Worm (Caenorhabditis elegans) whole organism, late embryonic: ENCODE measurements around the gene F36H9.1.

ENCODE experiments used
- F13H6.1 ChIP-seq: sonication (generic microtip); optimal IDR thresholded peaks from 2 replicates; lab custom pipeline; 2016; ENCODE audit warnings: missing genetic modification characterization, missing compliant biosample characterization
- K09A11.1 ChIP-seq: sonication (generic microtip); optimal IDR thresholded peaks from 2 replicates; lab custom pipeline; 2017; ENCODE audit warnings: antibody characterized with exemption, mild to moderate bottlenecking, missing genetic modification characterization, missing compliant biosample characterization; ENCODE audit not compliant: insufficient read depth
- ahr-1 ChIP-seq: sonication (generic microtip); optimal IDR thresholded peaks from 2 replicates; lab custom pipeline; 2016; ENCODE audit warnings: missing genetic modification characterization, missing compliant biosample characterization
- ama-1 ChIP-seq: fragments of 150-350 bp; optimal IDR thresholded peaks from 2 replicates; lab custom pipeline; 2014
- ceh-22 ChIP-seq: sonication (generic microtip); optimal IDR thresholded peaks from 2 replicates; lab custom pipeline; 2017; ENCODE audit warnings: missing biosample characterization, missing genetic modification characterization
- ceh-34 ChIP-seq: sonication (generic microtip); optimal IDR thresholded peaks from 2 replicates; lab custom pipeline; 2016; ENCODE audit warnings: mild to moderate bottlenecking, missing genetic modification characterization, missing compliant biosample characterization
- ceh-6 ChIP-seq: fragments of 200-800 bp; sonication (Bioruptor generic); optimal IDR thresholded peaks from 2 replicates; lab custom pipeline; 2018; ENCODE audit warnings: mild to moderate bottlenecking, missing genetic modification characterization, missing compliant biosample characterization
- ceh-9 ChIP-seq: sonication (generic microtip); optimal IDR thresholded peaks from 2 replicates; lab custom pipeline; 2016; ENCODE audit warnings: mild to moderate bottlenecking, missing genetic modification characterization, inconsistent platforms, missing compliant biosample characterization
- dve-1 ChIP-seq: sonication (generic microtip); optimal IDR thresholded peaks from 2 replicates; lab custom pipeline; 2017; ENCODE audit warnings: antibody characterized with exemption, mild to moderate bottlenecking, missing genetic modification characterization, missing compliant biosample characterization
- elt-2 ChIP-seq: sonication (generic microtip); optimal IDR thresholded peaks from 2 replicates; lab custom pipeline; 2016; ENCODE audit warnings: missing genetic modification reagents, missing genetic modification characterization, missing compliant biosample characterization
- eyg-1 ChIP-seq: sonication (generic microtip); optimal IDR thresholded peaks from 2 replicates; lab custom pipeline; 2016; ENCODE audit warnings: missing genotype, missing genetic modification characterization, missing compliant biosample characterization
- hlh-13 ChIP-seq: fragments of 200-800 bp; sonication (Bioruptor generic); optimal IDR thresholded peaks from 2 replicates; lab custom pipeline; 2018; ENCODE audit warnings: mild to moderate bottlenecking, missing genetic modification characterization, missing compliant biosample characterization
- hlh-15 ChIP-seq: sonication (generic microtip); optimal IDR thresholded peaks from 2 replicates; lab custom pipeline; 2016; ENCODE audit warnings: missing genetic modification characterization, missing compliant biosample characterization
- hlh-30 ChIP-seq: sonication (generic microtip); optimal IDR thresholded peaks from 2 replicates; lab custom pipeline; 2017; ENCODE audit warnings: antibody characterized with exemption, missing genetic modification characterization, missing compliant biosample characterization; ENCODE audit not compliant: insufficient read depth
- hlh-6 ChIP-seq: sonication (generic microtip); optimal IDR thresholded peaks from 2 replicates; lab custom pipeline; 2016; ENCODE audit warnings: missing genotype, missing genetic modification characterization, missing compliant biosample characterization
- lin-11 ChIP-seq: fragments of 200-800 bp; sonication (Bioruptor generic); optimal IDR thresholded peaks from 2 replicates; lab custom pipeline; 2018; ENCODE audit warnings: mild to moderate bottlenecking, missing genetic modification characterization, missing compliant biosample characterization
- mec-3 ChIP-seq: sonication (generic microtip); optimal IDR thresholded peaks from 2 replicates; lab custom pipeline; 2016; ENCODE audit warnings: borderline replicate concordance, missing genetic modification characterization, missing compliant biosample characterization
- nfya-1 ChIP-seq: sonication (generic microtip); optimal IDR thresholded peaks from 2 replicates; lab custom pipeline; 2017; ENCODE audit warnings: missing genetic modification characterization, mild to moderate bottlenecking, missing compliant biosample characterization, antibody characterized with exemption, moderate library complexity
- nhr-232 ChIP-seq: sonication (generic microtip); optimal IDR thresholded peaks from 2 replicates; lab custom pipeline; 2016; ENCODE audit warnings: missing genetic modification characterization, missing compliant biosample characterization
- pat-9 ChIP-seq: fragments of 200-800 bp; sonication (Bioruptor generic); optimal IDR thresholded peaks from 2 replicates; lab custom pipeline; 2018; ENCODE audit warnings: mild to moderate bottlenecking, missing genetic modification characterization, moderate library complexity, missing compliant biosample characterization
- pqm-1 ChIP-seq: sonication (generic microtip); optimal IDR thresholded peaks from 2 replicates; lab custom pipeline; 2016; ENCODE audit warnings: missing genetic modification characterization, missing compliant biosample characterization
- pros-1 ChIP-seq: fragments of 150-350 bp; optimal IDR thresholded peaks from 2 replicates; lab custom pipeline; 2014; ENCODE audit warnings: missing biosample characterization, missing genetic modification reagents, missing genetic modification characterization
- sdc-2 ChIP-seq: sonication (generic microtip); optimal IDR thresholded peaks from 2 replicates; lab custom pipeline; 2016; ENCODE audit warnings: missing genotype, missing genetic modification characterization, missing compliant biosample characterization
- sox-2 ChIP-seq: fragments of 200-800 bp; sonication (Bioruptor generic); IDR thresholded peaks from 2 replicates; pipeline ENCODE4 v1.3.6; 2022; ENCODE audit warnings: missing genetic modification reagents, missing genetic modification characterization, missing compliant biosample characterization
- sox-4 ChIP-seq: sonication (generic microtip); optimal IDR thresholded peaks from 2 replicates; lab custom pipeline; 2017; ENCODE audit warnings: mild to moderate bottlenecking, missing genetic modification characterization, inconsistent platforms, missing compliant biosample characterization
- syd-9 ChIP-seq: sonication (generic microtip); optimal IDR thresholded peaks from 2 replicates; lab custom pipeline; 2016; ENCODE audit warnings: mild to moderate bottlenecking, missing genetic modification characterization, moderate library complexity, missing compliant biosample characterization
- tbx-7 ChIP-seq: sonication (generic microtip); optimal IDR thresholded peaks from 2 replicates; lab custom pipeline; 2016; ENCODE audit warnings: missing genotype, missing genetic modification characterization, missing compliant biosample characterization
- unc-3 ChIP-seq, 2 experiments: fragments of 200-800 bp in 1 of 2; sonication (Bioruptor generic) in 1 of 2; sonication (generic microtip) in 1 of 2; conservative IDR thresholded peaks in 1 of 2; optimal IDR thresholded peaks in 1 of 2; 2 replicates each; pipeline versions ENCODE4 v1.3.6 to Lab custom; 2016 to 2022; ENCODE audit warnings: missing compliant biosample characterization in 2 of 2, missing genetic modification characterization in 2 of 2, missing genetic modification reagents in 1 of 2
- unc-42 ChIP-seq: sonication (generic microtip); optimal IDR thresholded peaks from 2 replicates; lab custom pipeline; 2016; ENCODE audit warnings: missing genotype, missing genetic modification characterization, missing compliant biosample characterization
- unc-55 ChIP-seq: sonication (generic microtip); optimal IDR thresholded peaks from 2 replicates; lab custom pipeline; 2017; ENCODE audit warnings: missing biosample characterization, missing genetic modification reagents, missing genetic modification characterization
- zip-5 ChIP-seq: sonication (generic microtip); optimal IDR thresholded peaks from 2 replicates; lab custom pipeline; 2016; ENCODE audit warnings: missing genetic modification characterization, missing compliant biosample characterization

Gene F36H9.1

DNA sequence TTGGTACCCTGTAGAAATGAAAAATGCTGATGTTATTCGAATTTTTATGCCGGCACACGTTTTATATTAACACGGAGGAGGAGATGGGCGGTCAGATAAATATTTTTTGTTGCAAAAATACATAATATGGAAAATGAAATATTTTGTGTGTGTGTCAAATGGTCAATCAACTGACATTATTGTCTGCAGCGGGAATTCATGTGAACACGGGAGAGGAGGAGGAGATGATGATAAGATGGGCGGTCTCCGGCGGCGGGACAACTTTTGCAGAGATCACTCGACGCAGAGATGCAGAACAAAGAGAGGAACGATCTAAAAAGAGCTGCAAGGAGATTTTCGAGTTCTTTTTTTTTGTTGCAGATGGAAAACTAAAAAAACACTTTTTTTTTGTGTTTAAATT is 22.6 kb upstream of the F36H9.1 start, which contains the start of gene dhs-13:
TSS of gene dhs-13 (minus strand) at position 8 of the 400 bp plus-strand sequence.
- TF ChIP-seq unc-55 (GFP tag; lab: Kevin White, UChicago) (peak; percentile 21), ama-1 (lab: Kevin White, UChicago) (no peak), sdc-2 (tag; lab: Kevin White, UChicago) (no peak), pros-1 (tag; lab: Kevin White, UChicago) (no peak)

DNA sequence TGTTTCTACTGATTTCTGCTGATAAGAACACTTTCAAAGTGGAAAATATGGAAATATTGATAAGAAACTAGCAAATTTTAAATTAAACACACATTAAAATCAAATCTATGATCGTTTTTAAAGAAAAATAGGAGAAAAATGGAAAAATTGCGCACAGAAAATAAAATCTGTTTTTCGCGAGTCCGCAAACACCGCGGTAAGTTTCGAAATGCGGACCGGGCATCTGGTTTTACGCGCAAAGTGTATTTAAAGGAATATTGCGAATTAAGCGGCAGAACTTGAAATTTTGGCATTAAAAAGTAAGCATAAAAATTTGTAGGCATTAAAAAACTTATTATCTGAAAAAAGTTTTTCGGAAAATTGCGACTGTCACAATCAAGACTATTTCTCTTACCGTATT is 21.2 kb upstream of the F36H9.1 start:
- no peak for TF ChIP-seq mec-3
- TF ChIP-seq K09A11.1 (tag; lab: Kevin White, UChicago), result no peak
- no peak for TF ChIP-seq F13H6.1 (tag; lab: Kevin White, UChicago)
- no peak for TF ChIP-seq pros-1 (tag; lab: Kevin White, UChicago)
- no peak for TF ChIP-seq unc-55 (GFP tag; lab: Kevin White, UChicago)
- TF ChIP-seq hlh-30 (tag; lab: Kevin White, UChicago), result no peak
- TF ChIP-seq zip-5 (tag; lab: Kevin White, UChicago), result no peak
- no peak for TF ChIP-seq ahr-1 (tag; lab: Kevin White, UChicago)
- TF ChIP-seq ceh-9 (tag; lab: Kevin White, UChicago), result no peak
- TF ChIP-seq syd-9 (tag; lab: Kevin White, UChicago), result no peak
- TF ChIP-seq hlh-13, result no peak
- TF ChIP-seq hlh-6 (tag; lab: Kevin White, UChicago), result no peak
- TF ChIP-seq ceh-22, result no peak
- TF ChIP-seq sox-2, result no peak
- no peak for TF ChIP-seq sdc-2 (tag; lab: Kevin White, UChicago)
- no peak for TF ChIP-seq unc-3 (GFP tag; conservative IDR thresholded peaks at IDR 0.05; lab: Robert Waterston, UW)
- TF ChIP-seq unc-3 (tag; optimal IDR thresholded peaks at IDR 0.05; lab: Kevin White, UChicago), result no peak
- TF ChIP-seq nhr-232, result no peak
- no peak for TF ChIP-seq ceh-34
- TF ChIP-seq ceh-6, result no peak

DNA sequence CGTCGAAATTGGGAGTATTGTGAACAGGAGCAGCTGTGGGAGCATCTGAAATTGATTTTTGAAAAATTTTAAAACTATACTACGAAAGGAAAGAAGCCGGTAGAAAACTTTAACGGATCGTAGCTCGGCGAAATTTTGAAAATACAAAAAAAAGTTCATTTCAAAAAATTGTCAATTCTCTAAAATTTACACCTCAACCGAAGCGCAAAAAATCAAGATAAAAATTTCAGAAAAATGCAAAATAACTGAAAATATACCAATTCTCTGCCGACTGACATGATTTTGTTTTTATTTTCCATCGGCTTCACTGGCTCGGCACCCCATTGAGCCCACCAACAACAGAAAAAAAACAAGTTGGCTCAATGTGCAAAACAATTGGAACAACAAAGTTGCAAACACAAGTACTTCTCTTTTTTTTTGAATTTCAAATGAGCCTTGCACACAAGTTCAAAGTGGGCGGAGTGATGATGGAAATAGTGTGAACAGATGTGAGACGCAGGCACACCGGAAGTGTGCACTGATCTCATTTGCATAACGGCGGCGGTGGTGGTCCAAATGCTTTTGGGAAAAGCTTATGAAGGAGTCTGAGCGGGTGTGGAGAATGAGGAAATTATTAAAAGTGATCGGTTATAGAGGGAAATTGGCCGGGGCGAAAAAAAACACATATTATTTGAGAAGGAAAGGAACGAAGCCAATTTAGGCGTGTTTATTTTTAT is 19.3 kb upstream of the F36H9.1 start, which contains the start of gene F36H9.7:
TSS of gene F36H9.7 (minus strand) at position 51 of the 716 bp plus-strand sequence.
- TF ChIP-seq unc-42 (tag; lab: Kevin White, UChicago) (peak; percentile 57), syd-9 (tag; lab: Kevin White, UChicago) (no peak)
- TF ChIP-seq, all 69 proteins: peak for 1

DNA sequence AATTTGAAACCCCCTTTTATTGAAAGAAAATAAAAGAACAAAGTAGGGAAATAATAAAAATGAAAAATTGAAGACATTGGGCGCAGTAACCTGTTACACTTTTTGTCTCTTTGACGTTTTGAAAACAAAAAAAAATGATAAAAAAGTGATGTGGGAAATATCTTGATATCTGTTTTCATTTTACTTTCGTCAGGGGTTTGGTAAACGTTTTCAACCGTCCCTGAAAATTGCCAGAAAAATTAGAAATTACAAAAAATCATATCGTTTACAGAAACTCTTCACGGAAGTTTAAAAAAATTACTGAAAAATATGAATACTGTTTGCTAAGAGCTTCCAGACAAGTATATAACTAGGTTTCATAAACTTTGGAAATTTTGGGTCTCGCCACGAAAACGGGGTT is 15.2 kb upstream of the F36H9.1 start, which contains the start of gene F36H9.4:
TSS of gene F36H9.4 (minus strand) at position 101 of the 400 bp plus-strand sequence.
- TF ChIP-seq pat-9 (no peak), eyg-1 (no peak), zip-5 (tag; lab: Kevin White, UChicago) (no peak), lin-11 (tag; lab: Kevin White, UChicago) (no peak), tbx-7 (tag; lab: Kevin White, UChicago) (no peak), dve-1 (tag; lab: Kevin White, UChicago) (no peak), pqm-1 (tag; lab: Kevin White, UChicago) (no peak), hlh-15 (tag; lab: Kevin White, UChicago) (no peak)

DNA sequence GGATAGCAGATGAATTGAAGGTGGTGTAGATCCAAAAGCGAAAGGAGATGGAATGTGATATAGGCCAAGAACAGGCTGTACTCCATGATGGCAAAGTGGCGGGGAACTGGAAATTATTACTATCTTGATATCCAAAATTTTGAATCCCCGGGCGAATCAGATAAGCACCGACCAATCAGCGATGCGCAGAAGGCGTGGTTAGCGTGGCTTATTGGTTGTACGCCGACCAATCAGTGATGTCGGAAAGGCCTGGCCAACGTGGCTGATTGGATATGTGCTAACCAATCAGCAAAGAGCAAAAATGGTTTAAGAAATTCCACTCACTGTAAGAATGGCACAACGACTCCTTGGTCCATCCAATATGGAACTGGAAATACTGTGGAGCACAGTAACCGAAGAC is 14.3 kb upstream of the F36H9.1 start:
- TF ChIP-seq sox-4 (tag; lab: Kevin White, UChicago), result no peak
- no peak for TF ChIP-seq elt-2
- TF ChIP-seq nfya-1 (tag; lab: Kevin White, UChicago), result peak; percentile 85
- TF ChIP-seq, all 69 proteins: peak for 1
